Fruit fly (Drosophila melanogaster) whole organism, embryonic: Measurements from ENCODE around the gene ebi.

ENCODE experiments used
- Adf1 ChIP-seq: fragments of 200-800 bp; sonication (Bioruptor generic); IDR thresholded peaks from 2 replicates; pipeline ENCODE4 v1.3.6; 2022; ENCODE audit warnings: missing biosample characterization, missing genetic modification characterization
- Blimp-1 ChIP-seq: fragments of 200-800 bp; sonication (Bioruptor generic); optimal IDR thresholded peaks from 3 replicates; lab custom pipeline; 2018; ENCODE audit warnings: missing biosample characterization, missing genetic modification characterization, mild to moderate bottlenecking, moderate library complexity, missing genetic modification reagents
- BtbVII ChIP-seq: fragments of 200-800 bp; sonication (Bioruptor generic); optimal IDR thresholded peaks from 3 replicates; lab custom pipeline; 2017; ENCODE audit warnings: missing biosample characterization, mild to moderate bottlenecking, missing genetic modification characterization
- Bteb2 ChIP-seq: fragments of 200-800 bp; sonication (Bioruptor generic); optimal IDR thresholded peaks from 2 replicates; lab custom pipeline; 2016; ENCODE audit warnings: missing biosample characterization, missing genetic modification characterization
- CG10959 ChIP-seq: fragments of 200-800 bp; sonication (Bioruptor generic); IDR thresholded peaks from 2 replicates; pipeline ENCODE4 v1.3.6; 2022; ENCODE audit warnings: missing biosample characterization, missing genetic modification characterization
- CG11560 ChIP-seq: fragments of 200-800 bp; sonication (Bioruptor generic); IDR thresholded peaks from 3 replicates; pipeline ENCODE4 v1.3.6; 2022; ENCODE audit warnings: missing biosample characterization, missing genetic modification characterization
- CG11696 ChIP-seq: fragments of 200-800 bp; sonication (Bioruptor generic); IDR thresholded peaks from 2 replicates; pipeline ENCODE4 v1.3.6; 2022; ENCODE audit warnings: missing biosample characterization, missing genetic modification characterization
- CG12236 ChIP-seq: fragments of 200-800 bp; sonication (Bioruptor generic); optimal IDR thresholded peaks from 2 replicates; lab custom pipeline; 2016; ENCODE audit warnings: missing biosample characterization, missing genetic modification characterization
- CG12659 ChIP-seq: fragments of 200-800 bp; sonication (Bioruptor generic); optimal IDR thresholded peaks from 3 replicates; lab custom pipeline; 2017; ENCODE audit warnings: mild to moderate bottlenecking, missing biosample characterization, missing genetic modification reagents, missing genetic modification characterization
- CG13775 ChIP-seq: fragments of 200-800 bp; sonication (Bioruptor generic); optimal IDR thresholded peaks from 3 replicates; lab custom pipeline; 2017; ENCODE audit warnings: missing biosample characterization, mild to moderate bottlenecking, missing genetic modification characterization
- CG14050 ChIP-seq: fragments of 200-800 bp; sonication (Bioruptor generic); IDR thresholded peaks from 3 replicates; pipeline ENCODE4 v1.3.6; 2022; ENCODE audit warnings: missing biosample characterization, missing genetic modification characterization
- CG15479 ChIP-seq: fragments of 200-800 bp; sonication (Bioruptor generic); optimal IDR thresholded peaks from 3 replicates; lab custom pipeline; 2019; ENCODE audit warnings: missing biosample characterization, mild to moderate bottlenecking, missing genetic modification characterization, moderate library complexity
- CG15696 ChIP-seq: fragments of 200-800 bp; sonication (Bioruptor generic); optimal IDR thresholded peaks from 2 replicates; lab custom pipeline; 2019; ENCODE audit warnings: missing biosample characterization, mild to moderate bottlenecking, missing genetic modification characterization, moderate library complexity
- CG17612 ChIP-seq: fragments of 200-800 bp; sonication (Bioruptor generic); IDR thresholded peaks from 2 replicates; pipeline ENCODE4 v1.3.6; 2022; ENCODE audit warnings: missing biosample characterization, missing genetic modification characterization
- CG1792 ChIP-seq: fragments of 200-800 bp; sonication (Bioruptor generic); optimal IDR thresholded peaks from 2 replicates; lab custom pipeline; 2016; ENCODE audit warnings: missing biosample characterization, missing genetic modification characterization
- CG18011 ChIP-seq: fragments of 200-800 bp; sonication (Bioruptor generic); optimal IDR thresholded peaks from 2 replicates; lab custom pipeline; 2017; ENCODE audit warnings: missing biosample characterization, missing genetic modification characterization, mild to moderate bottlenecking, moderate library complexity, missing genotype
- CG18764 ChIP-seq: fragments of 200-800 bp; sonication (Bioruptor generic); optimal IDR thresholded peaks from 3 replicates; lab custom pipeline; 2016; ENCODE audit warnings: missing biosample characterization, missing genetic modification characterization
- CG32767 ChIP-seq: fragments of 200-800 bp; sonication (Bioruptor generic); IDR thresholded peaks from 2 replicates; pipeline ENCODE4 v1.3.6; 2022; ENCODE audit warnings: missing biosample characterization, missing genetic modification characterization
- CG33557 ChIP-seq: fragments of 200-800 bp; sonication (Bioruptor generic); optimal IDR thresholded peaks from 2 replicates; lab custom pipeline; 2019; ENCODE audit warnings: missing biosample characterization, mild to moderate bottlenecking, missing genetic modification characterization, moderate library complexity
- CG6254 ChIP-seq: fragments of 200-800 bp; sonication (Bioruptor generic); optimal IDR thresholded peaks from 3 replicates; lab custom pipeline; 2017; ENCODE audit warnings: mild to moderate bottlenecking, missing biosample characterization, missing genetic modification reagents, missing genetic modification characterization
- CG8290 ChIP-seq, 3 experiments: fragments of 200-800 bp; sonication (Bioruptor generic); optimal IDR thresholded peaks; 2 replicates each; lab custom pipeline; 2016 to 2019; ENCODE audit warnings: missing biosample characterization in 3 of 3, missing genetic modification characterization in 3 of 3, mild to moderate bottlenecking in 2 of 3, moderate library complexity in 1 of 3
- Camta ChIP-seq: fragments of 200-800 bp; sonication (Bioruptor generic); optimal IDR thresholded peaks from 2 replicates; lab custom pipeline; 2016; ENCODE audit warnings: missing biosample characterization, missing genetic modification characterization
- D19B ChIP-seq: fragments of 200-800 bp; sonication (Bioruptor generic); optimal IDR thresholded peaks from 2 replicates; lab custom pipeline; 2017; ENCODE audit warnings: missing biosample characterization, mild to moderate bottlenecking, missing genetic modification characterization
- Med ChIP-seq: fragments of 200-800 bp; sonication (Bioruptor generic); peaks from one replicate; lab custom pipeline; 2016; ENCODE audit warnings: missing biosample characterization, missing genetic modification characterization, mild to moderate bottlenecking, inconsistent platforms, moderate library complexity
- NC2β ChIP-seq: fragments of 200-800 bp; sonication (Bioruptor generic); optimal IDR thresholded peaks from 2 replicates; lab custom pipeline; 2016; ENCODE audit warnings: missing biosample characterization, missing genetic modification characterization
- Opbp ChIP-seq: fragments of 200-800 bp; sonication (Bioruptor generic); IDR thresholded peaks from 3 replicates; pipeline ENCODE4 v1.3.6; 2022; ENCODE audit warnings: missing biosample characterization, missing genetic modification characterization; ENCODE audit not compliant: partially characterized antibody
- Sox100B ChIP-seq: fragments of 200-800 bp; sonication (Bioruptor generic); optimal IDR thresholded peaks from 3 replicates; lab custom pipeline; 2018; ENCODE audit warnings: missing biosample characterization, mild to moderate bottlenecking, missing genetic modification characterization
- Trl ChIP-seq, 3 experiments: fragments of >200 bp in 2 of 3; fragments of 200-800 bp in 1 of 3; sonication (Bioruptor generic) in 1 of 3; optimal IDR thresholded peaks; 2 replicates in 1 of 3; 3 replicates in 2 of 3; lab custom pipeline; 2016 to 2017; ENCODE audit warnings: missing biosample characterization in 1 of 3, missing genetic modification characterization in 1 of 3
- Xbp1 ChIP-seq: fragments of 200-800 bp; sonication (Bioruptor generic); optimal IDR thresholded peaks from 3 replicates; lab custom pipeline; 2016; ENCODE audit warnings: missing biosample characterization, mild to moderate bottlenecking, missing genetic modification characterization
- cg ChIP-seq: fragments of 200-800 bp; sonication (Bioruptor generic); optimal IDR thresholded peaks from 3 replicates; lab custom pipeline; 2019; ENCODE audit warnings: missing biosample characterization, mild to moderate bottlenecking, missing genetic modification characterization, moderate library complexity
- fu2 ChIP-seq: fragments of 200-800 bp; sonication (Bioruptor generic); optimal IDR thresholded peaks from 2 replicates; lab custom pipeline; 2016; ENCODE audit warnings: missing biosample characterization, missing genetic modification characterization
- grau ChIP-seq: fragments of 200-800 bp; optimal IDR thresholded peaks from 3 replicates; lab custom pipeline; 2019; ENCODE audit warnings: missing biosample characterization, mild to moderate bottlenecking, missing genetic modification characterization, moderate library complexity
- insv ChIP-seq, 2 experiments: fragments of 200-800 bp; sonication (Bioruptor generic); optimal IDR thresholded peaks; 3 replicates each; lab custom pipeline; 2016 to 2018; ENCODE audit warnings: missing biosample characterization in 2 of 2, missing genetic modification characterization in 2 of 2
- kay ChIP-seq: fragments of 200-800 bp; sonication (Bioruptor generic); optimal IDR thresholded peaks from 2 replicates; lab custom pipeline; 2016; ENCODE audit warnings: missing biosample characterization, missing genetic modification characterization
- lilli ChIP-seq: fragments of 200-800 bp; sonication (Bioruptor generic); optimal IDR thresholded peaks from 3 replicates; lab custom pipeline; 2016; ENCODE audit warnings: missing biosample characterization, missing genetic modification characterization
- luna ChIP-seq: fragments of 200-800 bp; sonication (Bioruptor generic); optimal IDR thresholded peaks from 2 replicates; lab custom pipeline; 2016; ENCODE audit warnings: missing biosample characterization, missing genetic modification characterization
- nmo ChIP-seq: fragments of 200-800 bp; sonication (Bioruptor generic); optimal IDR thresholded peaks from 2 replicates; lab custom pipeline; 2018; ENCODE audit warnings: missing biosample characterization, mild to moderate bottlenecking, missing genetic modification characterization, moderate library complexity
- phol ChIP-seq: fragments of 200-800 bp; sonication (Bioruptor generic); optimal IDR thresholded peaks from 3 replicates; lab custom pipeline; 2018; ENCODE audit warnings: missing biosample characterization, mild to moderate bottlenecking, missing genetic modification characterization, moderate library complexity
- repo ChIP-seq: fragments of 200-800 bp; sonication (Bioruptor generic); optimal IDR thresholded peaks from 2 replicates; lab custom pipeline; 2016; ENCODE audit warnings: missing biosample characterization, missing genetic modification characterization
- seq ChIP-seq: fragments of 200-800 bp; sonication (Bioruptor generic); IDR thresholded peaks from 2 replicates; pipeline ENCODE4 v1.3.6; 2022; ENCODE audit warnings: missing biosample characterization, missing genetic modification characterization
- sim ChIP-seq: fragments of 200-800 bp; sonication (Bioruptor generic); IDR thresholded peaks from 2 replicates; pipeline ENCODE4 v1.3.6; 2022; ENCODE audit warnings: missing biosample characterization, missing genetic modification characterization
- tin ChIP-seq: fragments of 200-800 bp; sonication (Bioruptor generic); optimal IDR thresholded peaks from 3 replicates; lab custom pipeline; 2016; ENCODE audit warnings: missing biosample characterization, missing genetic modification characterization
- trem ChIP-seq: fragments of 200-800 bp; optimal IDR thresholded peaks from 3 replicates; lab custom pipeline; 2019; ENCODE audit warnings: missing biosample characterization, mild to moderate bottlenecking, missing genetic modification characterization, moderate library complexity
- ttk ChIP-seq: fragments of 200-800 bp; sonication (Bioruptor generic); IDR thresholded peaks from 2 replicates; pipeline ENCODE4 v2.1.2; 2022; ENCODE audit warnings: missing biosample characterization, missing genetic modification characterization
- unc-4 ChIP-seq: fragments of 200-800 bp; sonication (Bioruptor generic); IDR thresholded peaks from 2 replicates; pipeline ENCODE4 v1.3.6; 2022; ENCODE audit warnings: missing biosample characterization, missing genetic modification characterization; ENCODE audit not compliant: partially characterized antibody
- usp ChIP-seq: fragments of >200 bp; optimal IDR thresholded peaks from 2 replicates; lab custom pipeline; 2017; ENCODE audit warnings: missing biosample characterization, missing genetic modification characterization
- vnd ChIP-seq: fragments of 200-800 bp; sonication (Bioruptor generic); IDR thresholded peaks from 3 replicates; pipeline ENCODE4 v1.3.6; 2022; ENCODE audit warnings: missing biosample characterization, missing genetic modification characterization; ENCODE audit not compliant: partially characterized antibody
- wdn ChIP-seq: fragments of 200-800 bp; sonication (Bioruptor generic); IDR thresholded peaks from 2 replicates; pipeline ENCODE4 v1.3.6; 2022; ENCODE audit warnings: missing biosample characterization, missing genetic modification characterization

ebi gene

DNA sequence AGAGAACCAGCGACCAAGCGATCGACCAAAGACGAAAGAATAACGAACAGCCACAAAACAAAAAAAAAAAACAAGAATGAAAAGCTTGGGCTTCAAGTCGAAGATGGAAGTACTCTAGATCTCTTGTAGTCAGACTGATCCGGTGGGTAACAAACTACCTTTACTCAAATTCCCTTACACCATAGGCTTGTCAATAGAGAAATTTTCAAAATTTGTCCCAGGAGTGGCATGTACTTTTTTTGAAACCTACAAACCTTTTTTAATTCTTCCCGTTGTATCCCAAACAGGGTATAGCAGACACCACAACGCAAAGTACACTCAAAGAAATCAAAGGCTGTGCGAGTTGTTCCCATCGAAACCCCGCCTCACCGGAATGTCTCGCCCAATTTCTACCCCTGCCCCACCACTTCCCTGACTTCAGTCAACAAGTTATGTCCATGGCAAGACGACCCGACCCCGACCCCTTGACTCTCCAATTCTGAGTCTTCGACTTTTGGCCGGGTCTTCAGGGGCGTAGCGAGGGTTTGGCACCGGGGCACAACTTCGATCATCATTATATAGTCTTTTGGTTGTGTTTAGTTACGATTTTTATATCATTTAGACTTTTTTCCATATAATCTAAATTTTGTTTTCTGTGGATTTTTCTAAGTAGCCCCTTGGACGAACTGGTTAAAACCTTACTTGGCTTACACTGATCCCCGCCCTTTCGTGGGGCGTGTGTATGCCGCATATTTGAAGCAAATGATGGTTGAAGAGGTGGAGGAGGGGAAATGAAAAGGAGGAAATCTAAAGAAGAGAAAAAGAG, 15.0 kb downstream of the ebi start (continued):
- TF ChIP-seq trem (tag; lab: Kevin White, UChicago) (peak; percentile 9), luna (peak; percentile 54), sim (GFP tag; lab: Robert Waterston, UW) (peak; percentile 63; the same call in 1 of the 2 replicates), CG12236 (no peak), CG14050 (GFP tag; lab: Robert Waterston, UW) (no peak), CG12659 (GFP tag; lab: Kevin White, UChicago) (no peak), vnd (GFP tag; lab: Robert Waterston, UW) (no peak), lilli (GFP tag; lab: Kevin White, UChicago) (peak; percentile 70), Adf1 (GFP tag; lab: Robert Waterston, UW) (no peak), Camta (GFP tag; lab: Kevin White, UChicago) (peak; percentile 39), tin (GFP tag; lab: Kevin White, UChicago) (peak; percentile 44), CG15696 (tag; lab: Kevin White, UChicago) (peak; percentile 27), CG8290 (GFP tag; optimal IDR thresholded peaks at IDR 0.05; lab: Kevin White, UChicago) (no peak), CG8290 (tag; optimal IDR thresholded peaks at IDR 0.05; lab: Kevin White, UChicago) (no peak), BtbVII (GFP tag; lab: Kevin White, UChicago) (no peak), usp (no peak), Xbp1 (GFP tag; lab: Kevin White, UChicago) (peak; percentile 51), CG33557 (peak; percentile 49), wdn (GFP tag; lab: Robert Waterston, UW) (no peak), CG18011 (GFP tag; lab: Kevin White, UChicago) (no peak), CG10959 (GFP tag; lab: Robert Waterston, UW) (peak; percentile 41; the same call in 1 of the 2 replicates), Blimp-1 (GFP tag; lab: Kevin White, UChicago) (peak; percentile 59), Sox100B (no peak), CG18764 (GFP tag; lab: Kevin White, UChicago) (peak; percentile 16), CG17612 (GFP tag; lab: Robert Waterston, UW) (no peak), seq (GFP tag; lab: Robert Waterston, UW) (no peak), Opbp (GFP tag; lab: Robert Waterston, UW) (peak; percentile 40; the same call in 1 of the 3 replicates), nmo (GFP tag; lab: Kevin White, UChicago) (peak; percentile 49), grau (tag; lab: Kevin White, UChicago) (peak; percentile 44), CG11560 (tag; lab: Robert Waterston, UW) (no peak), CG11696 (GFP tag; lab: Robert Waterston, UW) (no peak), phol (peak; percentile 48), CG32767 (no peak), NC2β (peak; percentile 52), kay (peak; percentile 13), cg (no peak), ttk (no peak), D19B (GFP tag; lab: Kevin White, UChicago) (peak; percentile 51), unc-4 (GFP tag; lab: Robert Waterston, UW) (no peak), Trl (optimal IDR thresholded peaks at IDR 0.05; lab: Kevin White, UChicago) (no peak), Trl (GFP tag; optimal IDR thresholded peaks at IDR 0.05; lab: Kevin White, UChicago) (peak; percentile 38), CG1792 (GFP tag; lab: Kevin White, UChicago) (peak; percentile 5), Med (GFP tag; lab: Kevin White, UChicago) (peak; percentile 91), repo (GFP tag; lab: Kevin White, UChicago) (no peak), CG6254 (no peak), CG13775 (GFP tag; lab: Kevin White, UChicago) (peak; percentile 20), insv (GFP tag; optimal IDR thresholded peaks at IDR 0.05; lab: Kevin White, UChicago) (no peak), CG15479 (GFP tag; lab: Kevin White, UChicago) (no peak), Bteb2 (GFP tag; lab: Kevin White, UChicago) (peak; percentile 23), fu2 (no peak)
